Worm (Caenorhabditis elegans): ENCODE data around the gene F22E5.20.

DNA sequence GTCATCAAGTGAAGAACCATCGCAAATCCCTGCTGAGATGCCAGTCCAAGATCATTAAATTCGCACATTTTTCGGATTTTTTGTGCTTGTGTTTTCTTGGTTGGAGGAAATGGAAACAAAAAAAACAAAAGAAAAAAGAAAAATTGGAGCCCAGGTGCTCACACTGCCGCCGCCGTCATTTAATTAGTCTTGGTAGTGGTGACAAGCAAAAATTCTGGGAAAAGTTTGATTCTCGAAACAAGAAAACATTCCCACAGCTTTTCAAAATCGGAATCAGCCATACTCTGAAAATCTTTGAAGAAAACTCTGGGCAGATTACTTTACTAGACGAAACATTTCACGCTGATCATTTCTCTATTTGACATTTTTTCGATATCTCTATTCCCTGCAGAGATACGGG, 31.8 kb upstream of the F22E5.20 start, which contains the start of gene srh-128:
- no peak for TF ChIP-seq unc-62 (GFP tag; optimal IDR thresholded peaks at IDR 0.05)
- no peak for TF ChIP-seq nhr-12 (tag; optimal IDR thresholded peaks at IDR 0.05)
- TF ChIP-seq elt-3 (tag; optimal IDR thresholded peaks at IDR 0.05): no peak
- no peak for TF ChIP-seq sptf-1 (tag; optimal IDR thresholded peaks at IDR 0.05)
- no peak for TF ChIP-seq sem-2 (GFP tag; optimal IDR thresholded peaks at IDR 0.05)
- no peak for TF ChIP-seq mab-5 (tag; optimal IDR thresholded peaks at IDR 0.05)
- no peak for TF ChIP-seq nhr-237 (tag; optimal IDR thresholded peaks at IDR 0.05)

All from whole organism, mixed stage, embryonic.